Worm (Caenorhabditis elegans): ENCODE results near the gene srt-12.

srt-12 gene

ce11 chrV:4192688-4193471 is 49.5 kb downstream of the srt-12 start (continued):
- no peak for TF ChIP-seq Y116A8C.19 (tag; optimal IDR thresholded peaks at IDR 0.05; ENCODE audit: borderline replicate concordance)
- no peak for TF ChIP-seq zip-4 (GFP tag; optimal IDR thresholded peaks at IDR 0.05)
- TF ChIP-seq nhr-19 (GFP tag; conservative IDR thresholded peaks at IDR 0.05): no peak
- no peak for TF ChIP-seq fos-1 (tag; optimal IDR thresholded peaks at IDR 0.05)
- no peak for TF ChIP-seq tbx-2 (tag; optimal IDR thresholded peaks at IDR 0.05)
- TF ChIP-seq unc-62 (GFP tag; optimal IDR thresholded peaks at IDR 0.05): no peak
- peak; percentile 41 for TF ChIP-seq unc-86 (tag; optimal IDR thresholded peaks at IDR 0.05)
- no peak for TF ChIP-seq pag-3 (tag; optimal IDR thresholded peaks at IDR 0.05; ENCODE audit: borderline replicate concordance, insufficient read depth)
- TF ChIP-seq pqm-1 (tag; optimal IDR thresholded peaks at IDR 0.05): no peak
- TF ChIP-seq nhr-237 (tag; optimal IDR thresholded peaks at IDR 0.05): no peak
